Worm (Caenorhabditis elegans) whole organism, mixed stage, embryonic: ENCODE data around the gene ets-10.
A peak's percentile ranks its signal among the peaks of the same experiment; 100 is the strongest.

Source experiments
- M03D4.4 ChIP-seq: sonication (generic microtip); optimal IDR thresholded peaks from 2 replicates; lab custom pipeline; 2017; ENCODE audit warnings: mild to moderate bottlenecking, missing genetic modification characterization, missing compliant biosample characterization
- bed-3 ChIP-seq: fragments of 200-800 bp; sonication (Bioruptor generic); optimal IDR thresholded peaks from 3 replicates; lab custom pipeline; 2018; ENCODE audit warnings: mild to moderate bottlenecking, missing genetic modification characterization, moderate library complexity, missing compliant biosample characterization
- blmp-1 ChIP-seq: fragments of 150-350 bp; optimal IDR thresholded peaks from 2 replicates; lab custom pipeline; 2014; ENCODE audit warnings: missing biosample characterization, missing genetic modification characterization
- ceh-39 ChIP-seq: fragments of 150-350 bp; optimal IDR thresholded peaks from 2 replicates; lab custom pipeline; 2014; ENCODE audit warnings: missing biosample characterization, missing genetic modification characterization
- ceh-43 ChIP-seq: fragments of 200-800 bp; sonication (Bioruptor generic); optimal IDR thresholded peaks from 2 replicates; lab custom pipeline; 2018; ENCODE audit warnings: mild to moderate bottlenecking, missing genetic modification characterization, moderate library complexity, missing compliant biosample characterization
- ceh-83 ChIP-seq: fragments of 200-800 bp; sonication (Bioruptor generic); optimal IDR thresholded peaks from 2 replicates; lab custom pipeline; 2018; ENCODE audit warnings: mild to moderate bottlenecking, missing genetic modification characterization, missing compliant biosample characterization
- ces-1 ChIP-seq: fragments of 150-350 bp; optimal IDR thresholded peaks from 2 replicates; lab custom pipeline; 2014; ENCODE audit warnings: missing biosample characterization, missing genetic modification reagents, missing genetic modification characterization
- cnd-1 ChIP-seq: fragments of 200-800 bp; sonication (Bioruptor generic); optimal IDR thresholded peaks from 2 replicates; lab custom pipeline; 2018; ENCODE audit warnings: mild to moderate bottlenecking, missing genetic modification characterization, missing compliant biosample characterization
- drap-1 ChIP-seq: fragments of 200-800 bp; sonication (Bioruptor generic); optimal IDR thresholded peaks from 3 replicates; lab custom pipeline; 2018; ENCODE audit warnings: mild to moderate bottlenecking, missing genetic modification characterization, missing compliant biosample characterization
- elt-1 ChIP-seq: sonication (generic microtip); optimal IDR thresholded peaks from 2 replicates; lab custom pipeline; 2017; ENCODE audit warnings: missing genetic modification characterization, mild to moderate bottlenecking, missing compliant biosample characterization, antibody characterized with exemption, moderate library complexity, borderline replicate concordance; ENCODE audit not compliant: insufficient read depth
- elt-3 ChIP-seq: fragments of 150-350 bp; optimal IDR thresholded peaks from 2 replicates; lab custom pipeline; 2014; ENCODE audit warnings: missing biosample characterization, missing genetic modification characterization
- ham-2 ChIP-seq: fragments of 200-800 bp; sonication (Bioruptor generic); optimal IDR thresholded peaks from 2 replicates; lab custom pipeline; 2018; ENCODE audit warnings: mild to moderate bottlenecking, missing genetic modification characterization, missing compliant biosample characterization
- hlh-1 ChIP-seq: fragments of 150-350 bp; optimal IDR thresholded peaks from 2 replicates; lab custom pipeline; 2014; ENCODE audit warnings: missing biosample characterization, missing genetic modification reagents, missing genetic modification characterization
- lin-13 ChIP-seq: fragments of 150-350 bp; optimal IDR thresholded peaks from 2 replicates; lab custom pipeline; 2014; ENCODE audit warnings: missing biosample characterization, missing genetic modification characterization
- lin-32 ChIP-seq: fragments of 200-800 bp; sonication (Bioruptor generic); optimal IDR thresholded peaks from 2 replicates; lab custom pipeline; 2018; ENCODE audit warnings: mild to moderate bottlenecking, missing genetic modification characterization, missing compliant biosample characterization
- lsy-2 ChIP-seq: fragments of 150-350 bp; optimal IDR thresholded peaks from 2 replicates; lab custom pipeline; 2014; ENCODE audit warnings: missing biosample characterization, missing genetic modification characterization
- mab-5 ChIP-seq: fragments of 150-350 bp; optimal IDR thresholded peaks from 2 replicates; lab custom pipeline; 2014; ENCODE audit warnings: missing biosample characterization, missing genetic modification characterization
- mep-1 ChIP-seq: fragments of 150-350 bp; optimal IDR thresholded peaks from 2 replicates; lab custom pipeline; 2017; ENCODE audit warnings: missing biosample characterization, missing genetic modification reagents, missing genetic modification characterization, inconsistent platforms
- nhr-12 ChIP-seq: fragments of 150-350 bp; optimal IDR thresholded peaks from 2 replicates; lab custom pipeline; 2014; ENCODE audit warnings: missing biosample characterization, missing genetic modification characterization
- nhr-237 ChIP-seq: fragments of 150-350 bp; optimal IDR thresholded peaks from 2 replicates; lab custom pipeline; 2014; ENCODE audit warnings: missing biosample characterization, missing genetic modification characterization
- nhr-28 ChIP-seq: fragments of 150-350 bp; optimal IDR thresholded peaks from 2 replicates; lab custom pipeline; 2014; ENCODE audit warnings: missing biosample characterization, missing genetic modification characterization
- pha-4 ChIP-seq: fragments of 150-350 bp; optimal IDR thresholded peaks from 2 replicates; lab custom pipeline; 2018; ENCODE audit warnings: missing biosample characterization, missing genetic modification reagents, missing genetic modification characterization
- sem-2 ChIP-seq: fragments of 200-800 bp; sonication (Bioruptor generic); optimal IDR thresholded peaks from 2 replicates; lab custom pipeline; 2018; ENCODE audit warnings: mild to moderate bottlenecking, missing genetic modification characterization, missing compliant biosample characterization
- snpc-4 ChIP-seq: fragments of 150-350 bp; optimal IDR thresholded peaks from 2 replicates; lab custom pipeline; 2014; ENCODE audit warnings: missing biosample characterization, missing genetic modification characterization
- sptf-1 ChIP-seq: sonication (generic microtip); optimal IDR thresholded peaks from 2 replicates; lab custom pipeline; 2017; ENCODE audit warnings: mild to moderate bottlenecking, missing genetic modification characterization, moderate library complexity, missing compliant biosample characterization
- tbx-8 ChIP-seq: fragments of 200-800 bp; sonication (Bioruptor generic); optimal IDR thresholded peaks from 2 replicates; lab custom pipeline; 2018; ENCODE audit warnings: mild to moderate bottlenecking, missing genetic modification characterization, moderate library complexity, missing compliant biosample characterization
- unc-120 ChIP-seq: sonication (generic microtip); optimal IDR thresholded peaks from 2 replicates; lab custom pipeline; 2017; ENCODE audit warnings: missing genetic modification characterization, missing compliant biosample characterization; ENCODE audit not compliant: poor library complexity, severe bottlenecking
- unc-39 ChIP-seq: fragments of 150-350 bp; optimal IDR thresholded peaks from 2 replicates; lab custom pipeline; 2014; ENCODE audit warnings: missing biosample characterization, missing genetic modification characterization
- unc-62 ChIP-seq: fragments of 150-350 bp; optimal IDR thresholded peaks from 2 replicates; lab custom pipeline; 2014; ENCODE audit warnings: missing biosample characterization, missing genetic modification reagents, missing genetic modification characterization
- zip-8 ChIP-seq: fragments of 150-350 bp; optimal IDR thresholded peaks from 2 replicates; lab custom pipeline; 2014; ENCODE audit warnings: missing biosample characterization, missing genetic modification characterization
- ztf-11 ChIP-seq: fragments of 150-350 bp; optimal IDR thresholded peaks from 2 replicates; lab custom pipeline; 2014; ENCODE audit warnings: missing biosample characterization, missing genetic modification characterization

ets-10 gene

DNA sequence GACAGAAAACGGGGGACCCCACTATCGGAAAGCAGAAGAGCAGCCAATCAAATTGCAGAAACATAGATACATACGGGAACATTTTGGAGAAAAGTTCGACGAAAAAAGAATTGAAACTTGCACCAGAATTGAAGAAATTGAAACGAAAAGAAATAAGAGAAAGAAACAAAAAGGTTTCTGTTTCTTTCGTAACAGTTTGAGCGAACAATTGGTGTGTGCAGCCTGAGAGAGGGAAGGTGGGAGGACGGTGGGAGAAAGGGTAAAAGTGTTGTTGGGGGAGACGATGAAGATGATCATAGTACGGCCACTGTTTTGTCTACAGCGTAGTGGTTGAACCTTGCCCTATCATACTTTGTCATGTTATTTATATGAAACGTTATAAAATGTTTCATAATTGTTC, 11.0 kb downstream of the ets-10 start:
- TF ChIP-seq zip-8 (tag; lab: Kevin White, UChicago) (no peak), elt-3 (tag; lab: Kevin White, UChicago) (no peak), nhr-12 (tag; lab: Kevin White, UChicago) (no peak), ham-2 (no peak), ces-1 (GFP tag; lab: Kevin White, UChicago) (no peak), ceh-39 (tag; lab: Kevin White, UChicago) (no peak), sem-2 (GFP tag; lab: Kevin White, UChicago) (no peak), bed-3 (GFP tag; lab: Kevin White, UChicago) (no peak), ceh-83 (GFP tag; lab: Kevin White, UChicago) (peak; percentile 37), lin-32 (GFP tag; lab: Kevin White, UChicago) (no peak), lsy-2 (no peak), hlh-1 (tag; lab: Kevin White, UChicago) (peak; percentile 63), tbx-8 (GFP tag; lab: Kevin White, UChicago) (no peak), mep-1 (no peak)

DNA sequence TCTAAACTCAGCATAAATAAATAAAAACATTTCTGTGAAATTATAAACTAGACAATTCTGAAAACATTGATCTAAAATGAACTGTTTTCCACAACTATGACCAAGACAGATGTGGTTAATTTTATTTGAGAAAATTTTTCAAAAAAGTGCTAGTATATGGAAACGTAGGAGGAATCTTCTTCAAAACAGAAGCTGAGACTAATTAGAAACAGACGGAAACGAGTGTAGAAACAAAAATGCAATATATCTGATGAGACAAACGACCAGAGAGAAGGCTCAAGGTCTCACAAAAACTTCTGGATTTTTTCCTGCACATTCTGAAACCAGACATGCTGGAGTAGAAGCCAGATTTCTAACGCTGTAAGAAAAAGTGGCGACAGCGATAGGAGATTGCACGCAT, 11.9 kb downstream of the ets-10 start:
- TF ChIP-seq lin-32 (GFP tag; lab: Kevin White, UChicago) (no peak), nhr-28 (no peak), lin-13 (tag; lab: Kevin White, UChicago) (no peak), bed-3 (GFP tag; lab: Kevin White, UChicago) (no peak), M03D4.4 (no peak), pha-4 (tag; lab: Kevin White, UChicago) (no peak), unc-120 (no peak), ceh-83 (GFP tag; lab: Kevin White, UChicago) (no peak), tbx-8 (GFP tag; lab: Kevin White, UChicago) (no peak), elt-3 (tag; lab: Kevin White, UChicago) (no peak), hlh-1 (tag; lab: Kevin White, UChicago) (no peak), nhr-237 (tag; lab: Kevin White, UChicago) (no peak), ztf-11 (tag; lab: Kevin White, UChicago) (no peak), sem-2 (GFP tag; lab: Kevin White, UChicago) (no peak), unc-62 (GFP tag; lab: Kevin White, UChicago) (no peak), snpc-4 (tag; lab: Kevin White, UChicago) (no peak), ceh-39 (tag; lab: Kevin White, UChicago) (no peak), lsy-2 (no peak)

DNA sequence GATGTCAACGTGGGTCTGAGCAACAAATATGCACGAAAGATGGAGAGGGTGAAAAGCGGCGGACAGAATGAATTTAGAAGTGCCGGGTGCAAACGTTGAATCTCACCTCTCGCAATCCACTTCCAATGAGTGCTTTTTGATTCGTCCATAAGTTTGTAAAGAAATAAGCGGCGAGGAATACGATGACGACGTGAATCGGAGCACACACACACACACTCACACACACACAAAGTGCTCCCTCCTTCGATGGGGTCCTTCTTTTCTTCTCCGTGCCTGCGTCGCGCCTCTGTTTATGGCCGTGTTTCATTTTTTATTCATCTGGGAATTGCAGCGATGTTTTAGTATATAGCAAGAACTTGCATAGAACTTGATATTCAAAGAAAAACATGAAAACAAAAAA, 13.5 kb downstream of the ets-10 start, which contains the start of gene paf-2:
paf-2 (minus strand) TSS at position 290 of the 400 bp plus-strand sequence.
- TF ChIP-seq snpc-4 (tag; lab: Kevin White, UChicago) (no peak), nhr-237 (tag; lab: Kevin White, UChicago) (no peak), tbx-8 (GFP tag; lab: Kevin White, UChicago) (no peak), ceh-43 (GFP tag; lab: Kevin White, UChicago) (no peak), blmp-1 (tag; lab: Kevin White, UChicago) (no peak), ham-2 (no peak), ceh-83 (GFP tag; lab: Kevin White, UChicago) (no peak), ceh-39 (tag; lab: Kevin White, UChicago) (no peak), pha-4 (tag; lab: Kevin White, UChicago) (no peak), elt-1 (no peak), mab-5 (tag; lab: Kevin White, UChicago) (no peak), sptf-1 (tag; lab: Kevin White, UChicago) (no peak), drap-1 (no peak), cnd-1 (tag; lab: Kevin White, UChicago) (no peak), unc-39 (tag; lab: Kevin White, UChicago) (no peak), bed-3 (GFP tag; lab: Kevin White, UChicago) (no peak)

DNA sequence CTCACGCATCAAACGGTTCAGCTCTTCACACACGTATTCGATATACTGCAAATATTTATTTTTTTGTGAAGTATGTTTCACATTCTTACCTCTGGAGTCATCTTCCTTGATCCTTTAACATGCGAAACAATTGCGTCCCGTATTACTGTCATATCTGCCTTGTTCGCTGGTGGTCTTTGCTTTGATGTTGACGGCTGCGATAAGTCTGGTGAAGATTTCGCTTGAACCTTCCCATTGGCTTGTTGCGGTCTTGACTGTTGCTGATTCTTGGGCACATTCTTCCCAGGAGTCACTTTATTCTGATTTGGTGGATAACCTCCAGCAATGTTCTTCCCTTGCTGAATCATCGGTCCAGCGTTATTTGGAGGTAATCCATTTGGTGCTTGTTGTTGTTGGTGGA, 19.2 kb downstream of the ets-10 start:
- TF ChIP-seq mep-1 (no peak), ztf-11 (tag; lab: Kevin White, UChicago) (no peak), snpc-4 (tag; lab: Kevin White, UChicago) (no peak)

DNA sequence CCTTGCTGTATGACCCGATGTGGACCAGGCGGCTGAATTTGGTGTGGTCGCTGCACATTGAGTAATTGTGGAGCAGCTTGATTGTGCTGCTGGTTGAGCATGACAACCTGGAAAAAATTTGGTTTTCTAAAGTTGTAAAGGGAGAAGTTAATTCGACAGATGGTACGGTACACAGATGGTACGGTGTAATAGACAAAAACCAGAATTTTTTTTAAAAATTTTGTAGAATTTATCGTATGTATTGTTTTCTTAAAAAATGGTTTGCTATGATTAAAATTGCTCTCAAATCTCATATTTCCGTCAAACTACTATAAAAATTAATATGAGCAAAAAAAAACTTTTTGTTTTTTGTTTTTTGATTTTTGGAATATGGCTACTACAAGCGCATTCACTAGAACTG, 22.9 kb downstream of the ets-10 start, which contains the start of gene pqn-15:
pqn-15 (minus strand) TSS at position 101 of the 400 bp plus-strand sequence.
- no peak for TF ChIP-seq unc-120
- TF ChIP-seq elt-3 (tag; lab: Kevin White, UChicago), result no peak
- TF ChIP-seq, all 35 proteins: peak for 0
